Worm (Caenorhabditis elegans) whole organism, late embryonic: ENCODE data around the gene uroc-1.

Experiments used
- C08G9.2 ChIP-seq: sonication (generic microtip); optimal IDR thresholded peaks from 2 replicates; lab custom pipeline; 2016; ENCODE audit warnings: mild to moderate bottlenecking, missing genetic modification characterization, moderate library complexity, missing compliant biosample characterization
- K09A11.1 ChIP-seq: sonication (generic microtip); optimal IDR thresholded peaks from 2 replicates; lab custom pipeline; 2017; ENCODE audit warnings: antibody characterized with exemption, mild to moderate bottlenecking, missing genetic modification characterization, missing compliant biosample characterization; ENCODE audit not compliant: insufficient read depth
- ama-1 ChIP-seq: fragments of 150-350 bp; optimal IDR thresholded peaks from 2 replicates; lab custom pipeline; 2014
- dve-1 ChIP-seq: sonication (generic microtip); optimal IDR thresholded peaks from 2 replicates; lab custom pipeline; 2017; ENCODE audit warnings: antibody characterized with exemption, mild to moderate bottlenecking, missing genetic modification characterization, missing compliant biosample characterization
- elt-2 ChIP-seq: sonication (generic microtip); optimal IDR thresholded peaks from 2 replicates; lab custom pipeline; 2016; ENCODE audit warnings: missing genetic modification reagents, missing genetic modification characterization, missing compliant biosample characterization
- fkh-10 ChIP-seq: fragments of 150-350 bp; optimal IDR thresholded peaks from 2 replicates; lab custom pipeline; 2014; ENCODE audit warnings: missing biosample characterization, missing genetic modification reagents, missing genetic modification characterization
- hlh-15 ChIP-seq: sonication (generic microtip); optimal IDR thresholded peaks from 2 replicates; lab custom pipeline; 2016; ENCODE audit warnings: missing genetic modification characterization, missing compliant biosample characterization
- hlh-6 ChIP-seq: sonication (generic microtip); optimal IDR thresholded peaks from 2 replicates; lab custom pipeline; 2016; ENCODE audit warnings: missing genotype, missing genetic modification characterization, missing compliant biosample characterization
- nhr-11 ChIP-seq: fragments of 150-350 bp; optimal IDR thresholded peaks from 2 replicates; lab custom pipeline; 2014; ENCODE audit warnings: missing biosample characterization, missing genetic modification characterization
- pha-4 ChIP-seq: fragments of 150-350 bp; optimal IDR thresholded peaks from 2 replicates; lab custom pipeline; 2018; ENCODE audit warnings: missing biosample characterization, missing genetic modification reagents, missing genetic modification characterization
- rnt-1 ChIP-seq: sonication (generic microtip); optimal IDR thresholded peaks from 2 replicates; lab custom pipeline; 2016; ENCODE audit warnings: missing genetic modification characterization, missing compliant biosample characterization

- no peak for TF ChIP-seq nhr-11
- no peak for TF ChIP-seq pha-4
- no peak for TF ChIP-seq elt-2 (tag; lab: Kevin White, UChicago)
- no peak for TF ChIP-seq rnt-1 (tag; lab: Kevin White, UChicago)
- no peak for TF ChIP-seq C08G9.2 (tag; lab: Kevin White, UChicago)
- no peak for TF ChIP-seq hlh-6
- no peak for TF ChIP-seq fkh-10 (GFP tag; lab: Kevin White, UChicago)
- no peak for TF ChIP-seq hlh-15
- no peak for TF ChIP-seq dve-1 (tag; lab: Kevin White, UChicago)
- TF ChIP-seq K09A11.1 (tag; lab: Kevin White, UChicago), result no peak
- no peak for TF ChIP-seq ama-1 (lab: Kevin White, UChicago)
Measured at ce11 chrIV:16503590-16504217, 38.8 kb downstream of the uroc-1 start.
